Fruit fly (Drosophila melanogaster): ENCODE data around the gene CG31917.

CG31917 gene

dm6 chr2L:5000919-5001581 lies 9.6 kb downstream of the CG31917 start (continued):
- TF ChIP-seq inv (GFP tag; IDR thresholded peaks at IDR 0.05; ENCODE audit: partially characterized antibody), result 0 out of 2 replicates have a peak, but pooled peaks have one; percentile 10
- no peak for TF ChIP-seq CG2678 (tag; optimal IDR thresholded peaks at IDR 0.05)
- no peak for TF ChIP-seq emc (GFP tag; optimal IDR thresholded peaks at IDR 0.05)
- TF ChIP-seq CG8089 (GFP tag; optimal IDR thresholded peaks at IDR 0.05), result no peak
- no peak for TF ChIP-seq btn (GFP tag; optimal IDR thresholded peaks at IDR 0.05)
- TF ChIP-seq h (optimal IDR thresholded peaks at IDR 0.05), result no peak
- TF ChIP-seq CG32767 (GFP tag; IDR thresholded peaks at IDR 0.05), result no peak
- no peak for TF ChIP-seq Ssrp (tag; optimal IDR thresholded peaks at IDR 0.05)
- no peak for TF ChIP-seq CG16779 (GFP tag; IDR thresholded peaks at IDR 0.05)
- no peak for TF ChIP-seq CG4424 (GFP tag; optimal IDR thresholded peaks at IDR 0.05)
- no peak for TF ChIP-seq cg (GFP tag; optimal IDR thresholded peaks at IDR 0.05)
- TF ChIP-seq Taf1 (GFP tag; IDR thresholded peaks at IDR 0.05), result peak; percentile 52
- no peak for TF ChIP-seq tll (GFP tag; optimal IDR thresholded peaks at IDR 0.05)
- no peak for TF ChIP-seq run (tag; optimal IDR thresholded peaks at IDR 0.05)
- TF ChIP-seq Hmx (GFP tag; optimal IDR thresholded peaks at IDR 0.05), result no peak
- TF ChIP-seq bowl (GFP tag; IDR thresholded peaks at IDR 0.05), result no peak
- 0 out of 3 replicates have a peak, but pooled peaks have one; percentile 40 for TF ChIP-seq CG2889 (GFP tag; IDR thresholded peaks at IDR 0.05)
- TF ChIP-seq Hr78 (GFP tag; optimal IDR thresholded peaks at IDR 0.05), result peak in 1 of 2 experiments; percentile 71
- TF ChIP-seq CG18011 (GFP tag; optimal IDR thresholded peaks at IDR 0.05), result no peak
- no peak for TF ChIP-seq odd (GFP tag; optimal IDR thresholded peaks at IDR 0.05)
- TF ChIP-seq NC2β (GFP tag; optimal IDR thresholded peaks at IDR 0.05), result no peak
- no peak for TF ChIP-seq Ets97D (GFP tag; optimal IDR thresholded peaks at IDR 0.05)
- TF ChIP-seq CG2875 (GFP tag; optimal IDR thresholded peaks at IDR 0.05), result peak; percentile 6
- no peak for TF ChIP-seq CG11504 (tag; optimal IDR thresholded peaks at IDR 0.05)
- TF ChIP-seq CG9932 (GFP tag; IDR thresholded peaks at IDR 0.05), result peak; percentile 4; the same call in 1 of the 2 replicates
- TF ChIP-seq CG13287 (GFP tag; IDR thresholded peaks at IDR 0.05; ENCODE audit: partially characterized antibody), result peak; percentile 49; the same call in 1 of the 2 replicates
- TF ChIP-seq oc (tag; optimal IDR thresholded peaks at IDR 0.05), result no peak
- no peak for TF ChIP-seq Poxn (GFP tag; IDR thresholded peaks at IDR 0.05)
- no peak for TF ChIP-seq NK7.1 (GFP tag; optimal IDR thresholded peaks at IDR 0.05)
- no peak for TF ChIP-seq CG1647 (GFP tag; optimal IDR thresholded peaks at IDR 0.05)
- 0 out of 2 replicates have a peak, but pooled peaks have one; percentile 11 for TF ChIP-seq CG1024 (GFP tag; IDR thresholded peaks at IDR 0.05)
- TF ChIP-seq mld (GFP tag; IDR thresholded peaks at IDR 0.05; ENCODE audit: partially characterized antibody), result no peak
- no peak for TF ChIP-seq CG9609 (GFP tag; optimal IDR thresholded peaks at IDR 0.05)
- no peak for TF ChIP-seq MESR4 (GFP tag; optimal IDR thresholded peaks at IDR 0.05)
- no peak for TF ChIP-seq CG11723 (GFP tag; optimal IDR thresholded peaks at IDR 0.05)
- no peak for TF ChIP-seq CG15269 (tag; optimal IDR thresholded peaks at IDR 0.05)
- TF ChIP-seq Med (GFP tag), result peak; percentile 69
- TF ChIP-seq BtbVII (GFP tag; optimal IDR thresholded peaks at IDR 0.05), result no peak
- TF ChIP-seq hkb (optimal IDR thresholded peaks at IDR 0.05), result peak; percentile 41
- no peak for TF ChIP-seq hkb (GFP tag; IDR thresholded peaks at IDR 0.05)
- peak; percentile 35 for TF ChIP-seq NFAT (GFP tag; IDR thresholded peaks at IDR 0.05)
- no peak for TF ChIP-seq cwo (GFP tag; optimal IDR thresholded peaks at IDR 0.05)
- no peak for TF ChIP-seq CG7372 (GFP tag; IDR thresholded peaks at IDR 0.05)
- no peak for TF ChIP-seq Tbp (GFP tag; optimal IDR thresholded peaks at IDR 0.05)
- TF ChIP-seq pita (GFP tag; optimal IDR thresholded peaks at IDR 0.05), result no peak
- peak; percentile 93 for TF ChIP-seq Dp (GFP tag; optimal IDR thresholded peaks at IDR 0.05)
- no peak for TF ChIP-seq CG15514 (GFP tag; optimal IDR thresholded peaks at IDR 0.05)
- no peak; the same call in 1 of the 2 replicates for TF ChIP-seq Scr (GFP tag; IDR thresholded peaks at IDR 0.05; ENCODE audit: partially characterized antibody)
- no peak for TF ChIP-seq Nf-YB (GFP tag; optimal IDR thresholded peaks at IDR 0.05)
- no peak for TF ChIP-seq grn (GFP tag; optimal IDR thresholded peaks at IDR 0.05)

All from whole organism, embryonic.